Worm (Caenorhabditis elegans) whole organism, young adult: ENCODE data around the gene fbxa-81.

Experiments used
- B0019.2 ChIP-seq: fragments of 200-800 bp; sonication (Bioruptor generic); conservative IDR thresholded peaks from 2 replicates; pipeline ENCODE4 v1.3.6; 2022; ENCODE audit warnings: missing genetic modification reagents, missing genetic modification characterization, missing compliant biosample characterization
- D2030.7 ChIP-seq: fragments of 200-800 bp; sonication (Bioruptor generic); IDR thresholded peaks from 2 replicates; pipeline ENCODE4 v1.3.6; 2022; ENCODE audit warnings: missing genetic modification reagents, missing genetic modification characterization, missing compliant biosample characterization
- F22D6.2 ChIP-seq: sonication (generic microtip); optimal IDR thresholded peaks from 2 replicates; lab custom pipeline; 2016; ENCODE audit warnings: mild to moderate bottlenecking, missing genetic modification characterization, missing compliant biosample characterization
- K12H6.12 ChIP-seq: fragments of 200-800 bp; sonication (Bioruptor generic); optimal IDR thresholded peaks from 2 replicates; lab custom pipeline; 2018; ENCODE audit warnings: mild to moderate bottlenecking, missing genetic modification characterization, missing compliant biosample characterization
- Y95B8A.8 ChIP-seq: fragments of 200-800 bp; sonication (Bioruptor generic); IDR thresholded peaks from 2 replicates; pipeline ENCODE4 v1.3.6; 2022; ENCODE audit warnings: missing genetic modification reagents, missing genetic modification characterization, missing compliant biosample characterization
- ZK185.1 ChIP-seq: sonication (generic microtip); optimal IDR thresholded peaks from 2 replicates; lab custom pipeline; 2016; ENCODE audit warnings: mild to moderate bottlenecking, missing genetic modification characterization, missing compliant biosample characterization; ENCODE audit not compliant: poor library complexity, severe bottlenecking
- akir-1 ChIP-seq: fragments of 200-800 bp; sonication (Bioruptor generic); optimal IDR thresholded peaks from 2 replicates; lab custom pipeline; 2018; ENCODE audit warnings: mild to moderate bottlenecking, missing genetic modification characterization, moderate library complexity, missing compliant biosample characterization
- aptf-3 ChIP-seq: fragments of 200-800 bp; sonication (Bioruptor generic); IDR thresholded peaks from 2 replicates; pipeline ENCODE4 v1.3.6; 2022; ENCODE audit warnings: missing genetic modification characterization, missing compliant biosample characterization
- attf-6 ChIP-seq: fragments of 200-800 bp; sonication (Bioruptor generic); IDR thresholded peaks from 2 replicates; pipeline ENCODE4 v1.3.6; 2022; ENCODE audit warnings: missing genetic modification reagents, missing genetic modification characterization, missing compliant biosample characterization
- cebp-1 ChIP-seq, 2 experiments: fragments of 200-800 bp in 1 of 2; sonication (Bioruptor generic) in 1 of 2; sonication (generic microtip) in 1 of 2; IDR thresholded peaks in 1 of 2; optimal IDR thresholded peaks in 1 of 2; 2 replicates each; pipeline versions ENCODE4 v1.3.6 to Lab custom; 2017 to 2022; ENCODE audit warnings: missing compliant biosample characterization in 2 of 2, missing genetic modification characterization in 2 of 2, mild to moderate bottlenecking in 1 of 2, missing genetic modification reagents in 1 of 2, moderate library complexity in 1 of 2
- ceh-27 ChIP-seq: fragments of 200-800 bp; sonication (Bioruptor generic); optimal IDR thresholded peaks from 2 replicates; lab custom pipeline; 2018; ENCODE audit warnings: mild to moderate bottlenecking, missing genetic modification characterization, moderate library complexity, missing compliant biosample characterization
- ceh-58 ChIP-seq: fragments of 200-800 bp; sonication (Bioruptor generic); IDR thresholded peaks from 2 replicates; pipeline ENCODE4 v1.3.6; 2022; ENCODE audit warnings: missing genetic modification characterization, missing compliant biosample characterization
- dox-1 ChIP-seq: fragments of 200-800 bp; sonication (Bioruptor generic); IDR thresholded peaks from 2 replicates; pipeline ENCODE4 v1.3.6; 2022; ENCODE audit warnings: missing genetic modification reagents, missing genetic modification characterization, missing compliant biosample characterization
- dpl-1 ChIP-seq: fragments of 150-350 bp; optimal IDR thresholded peaks from 2 replicates; lab custom pipeline; 2014; ENCODE audit warnings: missing biosample characterization, missing genetic modification reagents, missing genetic modification characterization
- ets-4 ChIP-seq: fragments of 200-800 bp; sonication (Bioruptor generic); optimal IDR thresholded peaks from 2 replicates; lab custom pipeline; 2018; ENCODE audit warnings: mild to moderate bottlenecking, missing genetic modification characterization, missing compliant biosample characterization
- hmg-1.2 ChIP-seq: fragments of 200-800 bp; sonication (Bioruptor generic); IDR thresholded peaks from 2 replicates; pipeline ENCODE4 v1.3.6; 2022; ENCODE audit warnings: missing genetic modification reagents, missing genetic modification characterization, missing compliant biosample characterization
- hmg-20 ChIP-seq: fragments of 200-800 bp; sonication (Bioruptor generic); IDR thresholded peaks from 2 replicates; pipeline ENCODE4 v1.3.6; 2022; ENCODE audit warnings: missing genetic modification reagents, missing genetic modification characterization, missing compliant biosample characterization
- lin-40 ChIP-seq: sonication (generic microtip); optimal IDR thresholded peaks from 2 replicates; lab custom pipeline; 2016; ENCODE audit warnings: missing genetic modification characterization, mild to moderate bottlenecking, missing compliant biosample characterization, missing genotype, missing genetic modification reagents
- lsl-1 ChIP-seq: fragments of 200-800 bp; sonication (Bioruptor generic); optimal IDR thresholded peaks from 2 replicates; lab custom pipeline; 2018; ENCODE audit warnings: mild to moderate bottlenecking, missing genetic modification characterization, moderate library complexity, missing compliant biosample characterization
- mcd-1 ChIP-seq: fragments of 200-800 bp; sonication (Bioruptor generic); IDR thresholded peaks from 2 replicates; pipeline ENCODE4 v1.3.6; 2022; ENCODE audit warnings: missing genetic modification reagents, missing genetic modification characterization, missing compliant biosample characterization
- nfyb-1 ChIP-seq: fragments of 200-800 bp; sonication (Bioruptor generic); IDR thresholded peaks from 2 replicates; pipeline ENCODE4 v1.3.6; 2022; ENCODE audit warnings: missing genetic modification reagents, missing genetic modification characterization, missing compliant biosample characterization
- nhr-80 ChIP-seq: sonication (generic microtip); optimal IDR thresholded peaks from 2 replicates; lab custom pipeline; 2016; ENCODE audit warnings: missing genetic modification characterization, missing compliant biosample characterization
- nhr-90 ChIP-seq: sonication (generic microtip); optimal IDR thresholded peaks from 2 replicates; lab custom pipeline; 2016; ENCODE audit warnings: missing genotype, mild to moderate bottlenecking, missing genetic modification characterization, missing compliant biosample characterization
- repo-1 ChIP-seq: sonication (generic microtip); optimal IDR thresholded peaks from 2 replicates; lab custom pipeline; 2017; ENCODE audit warnings: mild to moderate bottlenecking, missing genetic modification characterization, missing compliant biosample characterization
- rpc-1 ChIP-seq, 2 experiments: fragments of 150-350 bp in 1 of 2; sonication (generic microtip) in 1 of 2; optimal IDR thresholded peaks; 2 replicates each; lab custom pipeline; 2014 to 2018; ENCODE audit warnings: missing biosample characterization in 1 of 2, missing genetic modification characterization in 1 of 2, missing genetic modification reagents in 1 of 2, missing genotype in 1 of 2
- snpc-1.1 ChIP-seq: sonication (generic microtip); optimal IDR thresholded peaks from 2 replicates; lab custom pipeline; 2017; ENCODE audit warnings: missing genetic modification characterization, mild to moderate bottlenecking, missing compliant biosample characterization, antibody characterized with exemption, moderate library complexity, missing genotype, missing genetic modification reagents; ENCODE audit not compliant: insufficient read depth
- snpc-3.4 ChIP-seq: sonication (generic microtip); optimal IDR thresholded peaks from 2 replicates; lab custom pipeline; 2017; ENCODE audit warnings: missing genetic modification characterization, mild to moderate bottlenecking, missing compliant biosample characterization, antibody characterized with exemption, moderate library complexity, missing genotype, missing genetic modification reagents
- snpc-4 ChIP-seq, 5 experiments: fragments of 150-350 bp in 1 of 5; sonication (generic microtip) in 4 of 5; optimal IDR thresholded peaks; 2 replicates each; lab custom pipeline; 2014 to 2018; ENCODE audit warnings: missing genetic modification characterization in 5 of 5, missing biosample characterization in 3 of 5, antibody characterized with exemption in 2 of 5, mild to moderate bottlenecking in 2 of 5, missing compliant biosample characterization in 2 of 5, missing genotype in 2 of 5, moderate library complexity in 2 of 5, missing genetic modification reagents in 1 of 5
- sptf-2 ChIP-seq: fragments of 200-800 bp; sonication (Bioruptor generic); optimal IDR thresholded peaks from 2 replicates; lab custom pipeline; 2018; ENCODE audit warnings: mild to moderate bottlenecking, missing genetic modification characterization, missing compliant biosample characterization
- tbx-9 ChIP-seq: sonication (generic microtip); optimal IDR thresholded peaks from 2 replicates; lab custom pipeline; 2016; ENCODE audit warnings: borderline replicate concordance, missing genetic modification characterization, inconsistent platforms, missing compliant biosample characterization
- unc-130 ChIP-seq: sonication (generic microtip); optimal IDR thresholded peaks from 2 replicates; lab custom pipeline; 2016; ENCODE audit warnings: missing genetic modification reagents, missing genetic modification characterization, missing compliant biosample characterization
- unc-62 ChIP-seq: fragments of 150-350 bp; optimal IDR thresholded peaks from 2 replicates; lab custom pipeline; 2014; ENCODE audit warnings: missing biosample characterization, missing genetic modification reagents, missing genetic modification characterization
- xnd-1 ChIP-seq: sonication (generic microtip); optimal IDR thresholded peaks from 2 replicates; lab custom pipeline; 2016; ENCODE audit warnings: missing genotype, missing genetic modification reagents, missing genetic modification characterization, missing compliant biosample characterization
- zfh-2 ChIP-seq: fragments of 200-800 bp; sonication (Bioruptor generic); conservative IDR thresholded peaks from 2 replicates; pipeline ENCODE4 v1.3.6; 2022; ENCODE audit warnings: missing genetic modification reagents, missing genetic modification characterization, missing compliant biosample characterization
- ztf-25 ChIP-seq: fragments of 200-800 bp; sonication (Bioruptor generic); IDR thresholded peaks from 2 replicates; pipeline ENCODE4 v1.3.6; 2022; ENCODE audit warnings: missing genetic modification reagents, missing genetic modification characterization, missing compliant biosample characterization

Gene fbxa-81

DNA sequence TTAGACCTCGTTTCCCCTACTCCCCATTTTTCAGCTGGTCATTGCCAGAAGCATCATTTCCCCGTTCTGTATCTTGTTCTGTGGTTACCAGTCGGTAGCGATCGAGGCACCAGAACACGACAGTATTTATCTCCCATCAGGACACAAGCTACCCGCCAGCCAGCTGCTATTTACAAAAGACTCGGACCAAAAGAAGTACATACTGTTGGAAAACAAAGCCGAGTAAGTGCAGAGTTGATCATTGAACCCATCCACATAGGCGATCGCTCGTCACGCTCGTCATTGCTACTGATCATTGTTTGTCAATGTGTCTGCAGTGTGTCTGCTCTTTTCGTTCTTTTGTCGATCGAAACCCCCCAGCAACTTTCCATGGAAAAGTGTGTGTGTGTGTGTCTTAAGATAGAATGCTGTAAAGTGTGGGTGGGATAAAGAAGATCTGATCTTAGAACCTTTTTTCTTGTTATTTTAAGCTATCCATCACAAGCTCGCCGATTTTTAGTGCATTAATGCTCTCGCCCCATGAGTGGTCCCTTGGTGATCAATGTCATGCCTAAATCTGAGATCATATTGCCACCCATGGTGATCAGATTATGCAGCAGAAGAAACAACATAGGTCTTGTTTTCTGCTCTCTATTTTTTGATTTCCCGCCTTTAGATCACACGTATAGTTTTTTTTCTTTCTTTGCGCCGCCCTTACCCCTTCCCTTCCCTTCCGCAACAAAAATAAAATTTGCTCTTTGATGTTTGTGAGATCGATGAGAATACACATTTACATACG is 17.8 kb upstream of the fbxa-81 start:
- TF ChIP-seq hmg-1.2 (GFP tag; lab: Robert Waterston, UW) (peak; percentile 7; the same call in 1 of the 2 replicates), lsl-1 (no peak)

DNA sequence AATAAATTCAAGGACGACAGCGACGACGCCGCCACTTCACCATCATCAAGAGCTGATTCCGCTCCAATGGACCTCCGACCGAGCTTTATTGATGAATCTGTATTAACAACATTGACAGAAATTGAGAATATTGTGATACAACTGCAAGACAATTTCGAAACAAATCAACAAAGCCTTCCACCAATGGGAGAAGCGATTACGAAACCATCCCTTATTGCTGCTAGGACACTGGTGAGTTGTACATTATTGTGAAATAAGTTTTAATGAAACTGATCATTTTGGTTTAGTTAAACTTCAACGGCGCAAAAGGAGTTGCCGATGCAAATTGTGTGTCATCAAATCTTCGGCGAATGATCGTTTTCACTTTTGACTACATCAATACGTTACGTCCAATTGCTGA is 17.2 kb upstream of the fbxa-81 start:
- TF ChIP-seq nfyb-1 (GFP tag; lab: Robert Waterston, UW) (0 out of 2 replicates have a peak, but pooled peaks have one; percentile 34), nhr-90 (tag; lab: Kevin White, UChicago) (no peak), cebp-1 (GFP tag; IDR thresholded peaks at IDR 0.05; lab: Robert Waterston, UW) (0 out of 2 replicates have a peak, but pooled peaks have one; percentile 25), cebp-1 (tag; optimal IDR thresholded peaks at IDR 0.05; lab: Kevin White, UChicago) (peak; percentile 93)

DNA sequence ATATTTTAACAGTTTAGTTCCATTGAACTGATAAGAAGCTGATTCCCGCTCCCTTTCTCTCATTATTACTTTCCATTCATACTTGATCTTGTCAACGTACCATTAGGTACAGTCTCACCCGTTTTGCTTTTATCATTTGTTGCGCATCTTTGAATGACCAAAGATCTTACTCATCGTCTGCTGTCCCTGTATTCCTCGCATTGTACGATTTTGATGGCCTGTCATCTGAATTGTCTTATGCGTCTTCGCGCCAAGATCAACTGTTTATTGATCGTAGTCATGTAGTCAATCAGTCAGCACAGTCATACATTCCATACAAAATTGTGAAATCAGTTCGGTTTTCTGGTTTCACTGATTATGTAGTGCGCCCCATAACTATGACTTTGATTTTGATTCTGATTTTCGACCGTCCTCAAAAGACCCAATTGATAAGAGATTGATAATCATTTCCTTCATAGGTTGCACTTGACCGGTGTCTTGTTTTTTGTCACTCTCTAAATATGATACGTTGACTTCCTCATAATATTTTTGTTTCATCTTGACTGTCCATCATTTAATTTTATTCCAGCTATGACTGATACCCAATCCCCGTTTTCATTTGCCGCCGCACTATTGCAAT is 16.2 kb upstream of the fbxa-81 start, which contains the start of gene nhr-3:
nhr-3 (plus strand) TSS at position 569 of the 619 bp plus-strand sequence.
- TF ChIP-seq ets-4 (GFP tag; lab: Kevin White, UChicago) (no peak), cebp-1 (GFP tag; IDR thresholded peaks at IDR 0.05; lab: Robert Waterston, UW) (peak; percentile 66; the same call in 1 of the 2 replicates), cebp-1 (tag; optimal IDR thresholded peaks at IDR 0.05; lab: Kevin White, UChicago) (peak; percentile 85), hmg-1.2 (GFP tag; lab: Robert Waterston, UW) (0 out of 2 replicates have a peak, but pooled peaks have one; percentile 15), D2030.7 (GFP tag; lab: Robert Waterston, UW) (no peak), nhr-80 (tag; lab: Kevin White, UChicago) (peak; percentile 87), unc-62 (peak; percentile 12)

DNA sequence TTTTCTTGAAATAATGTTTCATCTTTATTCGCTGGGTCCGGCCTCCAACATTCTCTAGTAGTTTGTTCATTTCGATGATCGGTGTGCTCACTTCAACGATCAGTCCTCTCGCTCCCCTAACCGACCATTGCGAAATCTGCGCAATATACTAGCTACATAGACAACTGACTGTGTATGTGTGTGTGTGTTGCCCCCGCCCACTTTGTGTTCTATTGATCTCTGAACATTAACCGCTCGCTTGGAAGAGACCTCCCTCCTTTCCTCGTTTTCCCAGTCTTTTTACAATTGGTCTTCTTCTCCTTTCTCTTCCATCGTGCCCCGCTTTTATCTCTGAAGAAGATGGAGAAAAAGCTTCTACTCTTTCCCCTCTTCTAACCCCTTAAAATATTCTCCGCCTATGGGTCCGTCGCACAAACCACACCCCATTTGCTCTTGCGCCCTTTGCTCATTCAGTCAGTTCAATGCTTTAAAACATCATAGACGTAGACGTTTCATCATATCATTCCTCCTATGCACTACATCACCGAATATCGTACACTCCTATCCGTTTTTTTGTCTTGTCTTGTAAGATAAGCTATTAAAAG is 15.6 kb upstream of the fbxa-81 start:
- TF ChIP-seq snpc-4 (GFP tag; optimal IDR thresholded peaks at IDR 0.05; lab: Kevin White, UChicago): no peak
- TF ChIP-seq snpc-4 (tag; optimal IDR thresholded peaks at IDR 0.05; lab: Kevin White, UChicago): peak in 1 of 4 experiments; percentile 20
- peak; percentile 26 for TF ChIP-seq ZK185.1 (tag; lab: Kevin White, UChicago)
- TF ChIP-seq lin-40 (tag; lab: Kevin White, UChicago): peak; percentile 33
- no peak for TF ChIP-seq akir-1 (GFP tag; lab: Kevin White, UChicago)
- peak; percentile 68 for TF ChIP-seq ceh-27 (GFP tag; lab: Kevin White, UChicago)
- 0 out of 2 replicates have a peak, but pooled peaks have one; percentile 5 for TF ChIP-seq dox-1 (GFP tag; lab: Robert Waterston, UW)
- no peak for TF ChIP-seq repo-1 (tag; lab: Kevin White, UChicago)
- TF ChIP-seq cebp-1 (GFP tag; IDR thresholded peaks at IDR 0.05; lab: Robert Waterston, UW): peak; percentile 93
- TF ChIP-seq cebp-1 (tag; optimal IDR thresholded peaks at IDR 0.05; lab: Kevin White, UChicago): peak; percentile 98
- no peak for TF ChIP-seq ztf-25 (GFP tag; lab: Robert Waterston, UW)
- TF ChIP-seq zfh-2: peak; percentile 68; the same call in 1 of the 2 replicates
- TF ChIP-seq xnd-1 (tag; lab: Kevin White, UChicago): no peak
- no peak for TF ChIP-seq F22D6.2 (tag; lab: Kevin White, UChicago)
- TF ChIP-seq unc-130 (GFP tag; lab: Kevin White, UChicago): no peak
- peak; percentile 75 for TF ChIP-seq K12H6.12 (tag; lab: Kevin White, UChicago)
- TF ChIP-seq mcd-1: 0 out of 2 replicates have a peak, but pooled peaks have one; percentile 9

DNA sequence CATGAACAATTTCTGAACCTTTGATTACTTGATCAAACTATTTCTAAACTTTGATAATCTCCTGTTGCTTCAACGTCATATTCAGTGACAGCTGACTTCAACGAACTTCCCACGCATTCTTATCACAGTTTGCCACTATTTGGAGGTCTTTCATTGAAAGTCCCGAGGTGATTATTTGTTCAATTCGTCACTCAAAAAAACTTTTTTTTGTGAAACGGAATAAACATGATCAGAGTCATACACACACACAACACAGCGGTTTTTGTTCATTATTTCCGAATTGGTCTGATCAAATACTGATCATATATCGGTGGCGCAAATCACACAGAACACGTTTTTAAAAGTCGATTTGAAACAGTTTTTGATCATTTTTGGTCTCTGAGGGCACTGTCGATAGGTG is 14.5 kb upstream of the fbxa-81 start:
- TF ChIP-seq sptf-2 (GFP tag; lab: Kevin White, UChicago) (no peak), dpl-1 (GFP tag; lab: Kevin White, UChicago) (no peak), hmg-20 (no peak), snpc-4 (GFP tag; optimal IDR thresholded peaks at IDR 0.05; lab: Kevin White, UChicago) (no peak), snpc-4 (tag; optimal IDR thresholded peaks at IDR 0.05; lab: Kevin White, UChicago) (no peak), Y95B8A.8 (no peak), B0019.2 (GFP tag; lab: Robert Waterston, UW) (no peak), snpc-3.4 (no peak), snpc-1.1 (tag; lab: Kevin White, UChicago) (no peak), tbx-9 (tag; lab: Kevin White, UChicago) (no peak), aptf-3 (GFP tag; lab: Robert Waterston, UW) (no peak), attf-6 (no peak), lsl-1 (no peak), rpc-1 (optimal IDR thresholded peaks at IDR 0.05; lab: Kevin White, UChicago) (no peak), rpc-1 (tag; optimal IDR thresholded peaks at IDR 0.05; lab: Kevin White, UChicago) (no peak), ceh-58 (GFP tag; lab: Robert Waterston, UW) (no peak)
